Worm (Caenorhabditis elegans) whole organism, L1 larva: ENCODE measurements around the gene kxd-1.

Experiments
- Y116A8C.19 ChIP-seq: sonication (generic microtip); optimal IDR thresholded peaks from 2 replicates; lab custom pipeline; 2016; ENCODE audit warnings: missing compliant biosample characterization, missing genetic modification characterization, borderline replicate concordance
- ceh-8 ChIP-seq: fragments of 200-800 bp; sonication (Bioruptor generic); optimal IDR thresholded peaks from 2 replicates; lab custom pipeline; 2018; ENCODE audit warnings: mild to moderate bottlenecking, missing genetic modification characterization, moderate library complexity, missing compliant biosample characterization
- egl-13 ChIP-seq: sonication (generic microtip); optimal IDR thresholded peaks from 2 replicates; lab custom pipeline; 2016; ENCODE audit warnings: missing genotype, missing genetic modification reagents, missing genetic modification characterization, missing compliant biosample characterization
- elt-2 ChIP-seq: sonication (generic microtip); optimal IDR thresholded peaks from 2 replicates; lab custom pipeline; 2016; ENCODE audit warnings: missing genetic modification characterization, mild to moderate bottlenecking, inconsistent platforms, missing compliant biosample characterization, missing genetic modification reagents
- fkh-10 ChIP-seq: sonication (generic microtip); optimal IDR thresholded peaks from 2 replicates; lab custom pipeline; 2017; ENCODE audit warnings: missing biosample characterization, missing genetic modification reagents, missing genetic modification characterization
- lin-13 ChIP-seq: fragments of 150-350 bp; optimal IDR thresholded peaks from 2 replicates; lab custom pipeline; 2014; ENCODE audit warnings: missing biosample characterization, missing genetic modification reagents, missing genetic modification characterization
- lsy-2 ChIP-seq, 2 experiments: fragments of 150-350 bp; optimal IDR thresholded peaks; 2 replicates each; lab custom pipeline; 2014; ENCODE audit warnings: missing biosample characterization in 2 of 2, missing genetic modification characterization in 2 of 2
- nhr-237 ChIP-seq: fragments of 150-350 bp; optimal IDR thresholded peaks from 2 replicates; lab custom pipeline; 2014; ENCODE audit warnings: missing biosample characterization, missing genetic modification characterization
- nhr-28 ChIP-seq: fragments of 150-350 bp; optimal IDR thresholded peaks from 2 replicates; lab custom pipeline; 2014; ENCODE audit warnings: missing biosample characterization, missing genetic modification characterization
- nhr-77 ChIP-seq: fragments of 150-350 bp; optimal IDR thresholded peaks from 2 replicates; lab custom pipeline; 2014; ENCODE audit warnings: missing biosample characterization, missing genetic modification characterization
- pqm-1 ChIP-seq: sonication (generic microtip); optimal IDR thresholded peaks from 3 replicates; lab custom pipeline; 2017; ENCODE audit warnings: missing biosample characterization, missing genetic modification characterization
- skn-1 ChIP-seq: fragments of 150-350 bp; optimal IDR thresholded peaks from 2 replicates; lab custom pipeline; 2014; ENCODE audit warnings: missing biosample characterization, missing genetic modification characterization
- unc-98 ChIP-seq: fragments of 200-800 bp; sonication (Bioruptor generic); IDR thresholded peaks from 2 replicates; pipeline ENCODE4 v1.3.6; 2022; ENCODE audit warnings: missing genetic modification characterization, missing compliant biosample characterization

- TF ChIP-seq nhr-77 (tag; lab: Kevin White, UChicago) (no peak), unc-98 (GFP tag; lab: Robert Waterston, UW) (no peak), nhr-237 (tag; lab: Kevin White, UChicago) (no peak), lin-13 (GFP tag; lab: Kevin White, UChicago) (no peak), pqm-1 (tag; lab: Kevin White, UChicago) (no peak), ceh-8 (GFP tag; lab: Kevin White, UChicago) (no peak), skn-1 (tag; lab: Kevin White, UChicago) (no peak), egl-13 (no peak), Y116A8C.19 (tag; lab: Kevin White, UChicago) (no peak), elt-2 (no peak), lsy-2 (tag; optimal IDR thresholded peaks at IDR 0.05; lab: Kevin White, UChicago) (no peak), nhr-28 (no peak), fkh-10 (no peak)
These were observed 22.2 kb upstream of the kxd-1 start for ce11 chrV:7199077-7199476.
